Fruit fly (Drosophila melanogaster) whole organism, embryonic: ENCODE results near the gene sll.

Source experiments
- Atf6 ChIP-seq: fragments of 200-800 bp; sonication (Bioruptor generic); IDR thresholded peaks from 2 replicates; pipeline ENCODE4 v1.3.6; 2022; ENCODE audit warnings: missing biosample characterization, missing genetic modification characterization
- CG10209 ChIP-seq: fragments of 200-800 bp; sonication (Bioruptor generic); optimal IDR thresholded peaks from 3 replicates; lab custom pipeline; 2017; ENCODE audit warnings: missing biosample characterization, mild to moderate bottlenecking, missing genetic modification characterization, missing genetic modification reagents
- CG10654 ChIP-seq: fragments of 200-800 bp; sonication (Bioruptor generic); optimal IDR thresholded peaks from 2 replicates; lab custom pipeline; 2016; ENCODE audit warnings: missing biosample characterization, missing genetic modification characterization
- CG1233 ChIP-seq: fragments of 200-800 bp; sonication (Bioruptor generic); optimal IDR thresholded peaks from 4 replicates; lab custom pipeline; 2018; ENCODE audit warnings: missing biosample characterization, mild to moderate bottlenecking, missing genetic modification characterization
- CG12659 ChIP-seq: fragments of 200-800 bp; sonication (Bioruptor generic); optimal IDR thresholded peaks from 3 replicates; lab custom pipeline; 2017; ENCODE audit warnings: mild to moderate bottlenecking, missing biosample characterization, missing genetic modification reagents, missing genetic modification characterization
- CG13894 ChIP-seq: fragments of 200-800 bp; sonication (Bioruptor generic); optimal IDR thresholded peaks from 3 replicates; lab custom pipeline; 2018; ENCODE audit warnings: missing biosample characterization, mild to moderate bottlenecking, missing genetic modification characterization, moderate library complexity
- CG15011 ChIP-seq: fragments of 200-800 bp; sonication (Bioruptor generic); optimal IDR thresholded peaks from 3 replicates; lab custom pipeline; 2018; ENCODE audit warnings: missing biosample characterization, mild to moderate bottlenecking, missing genetic modification characterization
- CG15269 ChIP-seq: fragments of 200-800 bp; sonication (Bioruptor generic); optimal IDR thresholded peaks from 2 replicates; lab custom pipeline; 2018; ENCODE audit warnings: missing biosample characterization, mild to moderate bottlenecking, missing genetic modification characterization, moderate library complexity
- CG17186 ChIP-seq: fragments of 200-800 bp; sonication (Bioruptor generic); optimal IDR thresholded peaks from 3 replicates; lab custom pipeline; 2017; ENCODE audit warnings: missing biosample characterization, missing genetic modification reagents, missing genetic modification characterization
- CG17912 ChIP-seq: fragments of 200-800 bp; sonication (Bioruptor generic); optimal IDR thresholded peaks from 2 replicates; lab custom pipeline; 2018; ENCODE audit warnings: missing biosample characterization, mild to moderate bottlenecking, missing genetic modification characterization
- CG2199 ChIP-seq: fragments of 200-800 bp; sonication (Bioruptor generic); IDR thresholded peaks from 3 replicates; pipeline ENCODE4 v1.3.6; 2022; ENCODE audit warnings: missing biosample characterization, missing genetic modification characterization
- CG2678 ChIP-seq: fragments of 200-800 bp; sonication (Bioruptor generic); optimal IDR thresholded peaks from 3 replicates; lab custom pipeline; 2019; ENCODE audit warnings: missing biosample characterization, mild to moderate bottlenecking, missing genetic modification characterization, moderate library complexity
- CG33213 ChIP-seq: fragments of 200-800 bp; sonication (Bioruptor generic); optimal IDR thresholded peaks from 3 replicates; lab custom pipeline; 2016; ENCODE audit warnings: missing biosample characterization, missing genetic modification characterization
- CG6254 ChIP-seq: fragments of 200-800 bp; sonication (Bioruptor generic); optimal IDR thresholded peaks from 3 replicates; lab custom pipeline; 2017; ENCODE audit warnings: mild to moderate bottlenecking, missing biosample characterization, missing genetic modification reagents, missing genetic modification characterization
- CG6689 ChIP-seq: fragments of 200-800 bp; sonication (Bioruptor generic); IDR thresholded peaks from 2 replicates; pipeline ENCODE4 v1.3.6; 2022; ENCODE audit warnings: missing biosample characterization, missing genetic modification characterization
- CG6791 ChIP-seq: fragments of 200-800 bp; sonication (Bioruptor generic); IDR thresholded peaks from 3 replicates; pipeline ENCODE4 v1.3.6; 2022; ENCODE audit warnings: missing biosample characterization, missing genetic modification characterization; ENCODE audit not compliant: partially characterized antibody
- CG7928 ChIP-seq: fragments of 200-800 bp; sonication (Bioruptor generic); optimal IDR thresholded peaks from 2 replicates; lab custom pipeline; 2017; ENCODE audit warnings: missing biosample characterization, mild to moderate bottlenecking, missing genetic modification characterization
- CG7963 ChIP-seq: fragments of 200-800 bp; sonication (Bioruptor generic); IDR thresholded peaks from 3 replicates; pipeline ENCODE4 v1.3.6; 2022; ENCODE audit warnings: missing biosample characterization, missing genetic modification characterization; ENCODE audit not compliant: partially characterized antibody
- CG8944 ChIP-seq: fragments of 200-800 bp; sonication (Bioruptor generic); optimal IDR thresholded peaks from 3 replicates; lab custom pipeline; 2016; ENCODE audit warnings: missing biosample characterization, missing genetic modification characterization
- CG9437 ChIP-seq: fragments of 200-800 bp; sonication (Bioruptor generic); optimal IDR thresholded peaks from 2 replicates; lab custom pipeline; 2018; ENCODE audit warnings: missing biosample characterization, mild to moderate bottlenecking, missing genetic modification characterization
- CG9609 ChIP-seq: fragments of 200-800 bp; sonication (Bioruptor generic); optimal IDR thresholded peaks from 3 replicates; lab custom pipeline; 2016; ENCODE audit warnings: missing biosample characterization, missing genetic modification characterization
- CoRest ChIP-seq: fragments of 200-800 bp; sonication (Bioruptor generic); optimal IDR thresholded peaks from 3 replicates; lab custom pipeline; 2018; ENCODE audit warnings: missing biosample characterization, mild to moderate bottlenecking, missing genetic modification characterization, moderate library complexity
- Dbx ChIP-seq: fragments of 200-800 bp; sonication (Bioruptor generic); IDR thresholded peaks from 3 replicates; pipeline ENCODE4 v1.3.6; 2022; ENCODE audit warnings: missing biosample characterization, missing genetic modification characterization
- Dip2 ChIP-seq: fragments of 200-800 bp; sonication (Bioruptor generic); IDR thresholded peaks from 2 replicates; pipeline ENCODE4 v1.3.6; 2022; ENCODE audit warnings: missing biosample characterization, missing genetic modification characterization
- E2f2 ChIP-seq: fragments of 200-800 bp; sonication (Bioruptor generic); IDR thresholded peaks from 2 replicates; pipeline ENCODE4 v1.3.6; 2022; ENCODE audit warnings: missing biosample characterization, missing genetic modification characterization
- HLHmδ ChIP-seq: fragments of 200-800 bp; sonication (Bioruptor generic); optimal IDR thresholded peaks from 2 replicates; lab custom pipeline; 2018; ENCODE audit warnings: missing biosample characterization, mild to moderate bottlenecking, missing genetic modification characterization, moderate library complexity
- Hey ChIP-seq: fragments of 200-800 bp; sonication (Bioruptor generic); optimal IDR thresholded peaks from 3 replicates; lab custom pipeline; 2018; ENCODE audit warnings: missing biosample characterization, mild to moderate bottlenecking, missing genetic modification characterization
- Kr ChIP-seq: fragments of 200-800 bp; sonication (Bioruptor generic); optimal IDR thresholded peaks from 2 replicates; lab custom pipeline; 2017; ENCODE audit warnings: missing biosample characterization, mild to moderate bottlenecking, missing genetic modification characterization
- Lhr ChIP-seq: fragments of 200-800 bp; sonication (Bioruptor generic); optimal IDR thresholded peaks from 3 replicates; lab custom pipeline; 2017; ENCODE audit warnings: mild to moderate bottlenecking, missing biosample characterization, missing genetic modification reagents, missing genetic modification characterization
- Med ChIP-seq: fragments of 200-800 bp; sonication (Bioruptor generic); peaks from one replicate; lab custom pipeline; 2016; ENCODE audit warnings: missing biosample characterization, missing genetic modification characterization, mild to moderate bottlenecking, inconsistent platforms, moderate library complexity
- Meics ChIP-seq: fragments of 200-800 bp; sonication (Bioruptor generic); optimal IDR thresholded peaks from 2 replicates; lab custom pipeline; 2017; ENCODE audit warnings: missing biosample characterization, mild to moderate bottlenecking, missing genetic modification characterization
- ap ChIP-seq: fragments of 200-800 bp; sonication (Bioruptor generic); IDR thresholded peaks from 2 replicates; pipeline ENCODE4 v1.3.6; 2022; ENCODE audit warnings: missing biosample characterization, missing genetic modification characterization
- ara ChIP-seq: fragments of 200-800 bp; sonication (Bioruptor generic); IDR thresholded peaks from 2 replicates; pipeline ENCODE4 v1.3.6; 2022; ENCODE audit warnings: missing biosample characterization, missing genetic modification characterization
- ase ChIP-seq: fragments of 200-800 bp; sonication (Bioruptor generic); IDR thresholded peaks from 3 replicates; pipeline ENCODE4 v1.3.6; 2022; ENCODE audit warnings: missing biosample characterization, missing genetic modification characterization
- dati ChIP-seq: fragments of 200-800 bp; sonication (Bioruptor generic); IDR thresholded peaks from 2 replicates; pipeline ENCODE4 v1.3.6; 2022; ENCODE audit warnings: missing biosample characterization, missing genetic modification characterization
- esg ChIP-seq: fragments of 200-800 bp; sonication (Bioruptor generic); conservative IDR thresholded peaks from 2 replicates; pipeline ENCODE4 v1.3.6; 2022; ENCODE audit warnings: missing biosample characterization, missing genetic modification characterization
- fru ChIP-seq: fragments of >200 bp; optimal IDR thresholded peaks from 2 replicates; lab custom pipeline; 2017
- kni ChIP-seq: fragments of 200-800 bp; sonication (Bioruptor generic); optimal IDR thresholded peaks from 3 replicates; lab custom pipeline; 2017; ENCODE audit warnings: mild to moderate bottlenecking, missing biosample characterization, missing genetic modification reagents, missing genetic modification characterization
- lola ChIP-seq, 3 experiments: fragments of >200 bp in 2 of 3; fragments of 200-800 bp in 1 of 3; sonication (Bioruptor generic) in 1 of 3; optimal IDR thresholded peaks; 2 replicates each; lab custom pipeline; 2017 to 2019; ENCODE audit warnings: missing biosample characterization in 3 of 3, missing genetic modification characterization in 3 of 3, mild to moderate bottlenecking in 1 of 3, moderate library complexity in 1 of 3
- mirr ChIP-seq: fragments of 200-800 bp; sonication (Bioruptor generic); optimal IDR thresholded peaks from 3 replicates; lab custom pipeline; 2018; ENCODE audit warnings: missing biosample characterization, mild to moderate bottlenecking, missing genetic modification characterization
- nau ChIP-seq: fragments of 200-800 bp; sonication (Bioruptor generic); optimal IDR thresholded peaks from 3 replicates; lab custom pipeline; 2017; ENCODE audit warnings: missing biosample characterization, mild to moderate bottlenecking, missing genetic modification characterization, missing genetic modification reagents
- nom ChIP-seq: fragments of 200-800 bp; sonication (Bioruptor generic); optimal IDR thresholded peaks from 2 replicates; lab custom pipeline; 2017; ENCODE audit warnings: missing biosample characterization, missing genetic modification characterization, mild to moderate bottlenecking, moderate library complexity, missing genetic modification reagents
- phol ChIP-seq: fragments of 200-800 bp; sonication (Bioruptor generic); optimal IDR thresholded peaks from 3 replicates; lab custom pipeline; 2018; ENCODE audit warnings: missing biosample characterization, mild to moderate bottlenecking, missing genetic modification characterization, moderate library complexity
- salm ChIP-seq: fragments of 200-800 bp; sonication (Bioruptor generic); optimal IDR thresholded peaks from 2 replicates; lab custom pipeline; 2018; ENCODE audit warnings: missing biosample characterization, mild to moderate bottlenecking, missing genetic modification characterization
- schlank ChIP-seq: fragments of 200-800 bp; sonication (Bioruptor generic); optimal IDR thresholded peaks from 2 replicates; lab custom pipeline; 2018; ENCODE audit warnings: missing biosample characterization, mild to moderate bottlenecking, missing genetic modification characterization
- so ChIP-seq: fragments of 200-800 bp; sonication (Bioruptor generic); IDR thresholded peaks from 3 replicates; pipeline ENCODE4 v1.3.6; 2022; ENCODE audit warnings: missing biosample characterization, missing genetic modification characterization
- ssp ChIP-seq: fragments of 200-800 bp; sonication (Bioruptor generic); IDR thresholded peaks from 2 replicates; pipeline ENCODE4 v1.3.6; 2022; ENCODE audit warnings: missing biosample characterization, missing genetic modification characterization
- stc ChIP-seq: fragments of 200-800 bp; sonication (Bioruptor generic); IDR thresholded peaks from 2 replicates; pipeline ENCODE4 v1.3.6; 2022; ENCODE audit warnings: missing biosample characterization, missing genetic modification characterization
- trem ChIP-seq: fragments of 200-800 bp; optimal IDR thresholded peaks from 3 replicates; lab custom pipeline; 2019; ENCODE audit warnings: missing biosample characterization, mild to moderate bottlenecking, missing genetic modification characterization, moderate library complexity
- tup ChIP-seq: fragments of 200-800 bp; sonication (Bioruptor generic); optimal IDR thresholded peaks from 2 replicates; lab custom pipeline; 2016; ENCODE audit warnings: missing biosample characterization, mild to moderate bottlenecking, missing genetic modification characterization, moderate library complexity
- twi ChIP-seq: fragments of 200-800 bp; optimal IDR thresholded peaks from 2 replicates; lab custom pipeline; 2019; ENCODE audit warnings: missing biosample characterization, mild to moderate bottlenecking, missing genetic modification characterization, moderate library complexity
- yki ChIP-seq: fragments of >200 bp; optimal IDR thresholded peaks from 3 replicates; lab custom pipeline; 2018

Gene sll

DNA sequence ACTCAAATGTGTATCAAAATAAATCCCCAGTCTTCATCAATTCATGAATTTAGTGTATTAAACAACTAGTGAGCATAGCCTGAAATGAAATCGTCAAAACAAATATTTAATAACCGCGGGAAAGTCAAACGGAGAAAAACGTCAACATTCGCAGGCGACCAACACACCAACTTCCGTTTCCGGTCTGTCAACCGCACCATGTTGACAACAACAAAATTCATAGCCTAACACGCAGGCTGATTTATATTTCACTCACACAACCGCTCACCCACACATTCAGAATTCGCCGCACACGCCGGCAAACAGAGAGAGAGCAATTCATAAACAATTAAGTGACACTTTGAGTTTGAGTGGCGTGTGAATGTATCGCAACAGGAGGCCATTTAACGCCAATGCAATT lies 49.1 kb downstream of the sll start (continued):
- TF ChIP-seq so (GFP tag; lab: Robert Waterston, UW) (no peak), ase (GFP tag; lab: Robert Waterston, UW) (no peak), Kr (GFP tag; lab: Kevin White, UChicago) (no peak), CG6689 (GFP tag; lab: Robert Waterston, UW) (no peak), HLHmδ (peak; percentile 88), CG6254 (GFP tag; lab: Kevin White, UChicago) (peak; percentile 58), CG8944 (GFP tag; lab: Kevin White, UChicago) (no peak), CG17186 (GFP tag; lab: Kevin White, UChicago) (no peak), Dbx (no peak), kni (GFP tag; lab: Kevin White, UChicago) (no peak), CG13894 (tag; lab: Kevin White, UChicago) (no peak), trem (tag; lab: Kevin White, UChicago) (no peak), Atf6 (no peak), Med (GFP tag; lab: Kevin White, UChicago) (no peak), CG33213 (no peak), nom (GFP tag; lab: Kevin White, UChicago) (no peak), tup (GFP tag; lab: Kevin White, UChicago) (no peak), Meics (no peak), stc (GFP tag; lab: Robert Waterston, UW) (no peak), ssp (GFP tag; lab: Robert Waterston, UW) (no peak), CG6791 (GFP tag; lab: Robert Waterston, UW) (no peak), esg (GFP tag; lab: Robert Waterston, UW) (no peak), CG10654 (GFP tag; lab: Kevin White, UChicago) (no peak), lola (GFP tag; optimal IDR thresholded peaks at IDR 0.05; lab: Kevin White, UChicago) (no peak), mirr (no peak), Lhr (GFP tag; lab: Kevin White, UChicago) (peak; percentile 20), ap (GFP tag; lab: Robert Waterston, UW) (0 out of 2 replicates have a peak, but pooled peaks have one; percentile 21), yki (lab: Kevin White, UChicago) (no peak), CG2678 (tag; lab: Kevin White, UChicago) (no peak), CG17912 (GFP tag; lab: Kevin White, UChicago) (no peak), schlank (tag; lab: Kevin White, UChicago) (no peak), salm (tag; lab: Kevin White, UChicago) (peak; percentile 29), Hey (peak; percentile 47), E2f2 (GFP tag; lab: Robert Waterston, UW) (no peak), CG2199 (0 out of 3 replicates have a peak, but pooled peaks have one; percentile 76), CG1233 (GFP tag; lab: Kevin White, UChicago) (peak; percentile 61), fru (lab: Kevin White, UChicago) (no peak), dati (GFP tag; lab: Robert Waterston, UW) (no peak), CG10209 (GFP tag; lab: Kevin White, UChicago) (no peak), CG12659 (GFP tag; lab: Kevin White, UChicago) (no peak), nau (peak; percentile 15), twi (tag; lab: Kevin White, UChicago) (peak; percentile 2), CG15269 (tag; lab: Kevin White, UChicago) (no peak), CG9609 (no peak), ara (GFP tag; lab: Robert Waterston, UW) (no peak), CG7928 (no peak), CG9437 (GFP tag; lab: Kevin White, UChicago) (peak; percentile 1), phol (tag; lab: Kevin White, UChicago) (peak; percentile 50), CG15011 (GFP tag; lab: Kevin White, UChicago) (no peak), CG7963 (GFP tag; lab: Robert Waterston, UW) (no peak), Dip2 (GFP tag; lab: Robert Waterston, UW) (no peak), CoRest (tag; lab: Kevin White, UChicago) (peak; percentile 33)
